Worm (Caenorhabditis elegans): ENCODE measurements around the gene clec-32.

clec-32 gene

DNA sequence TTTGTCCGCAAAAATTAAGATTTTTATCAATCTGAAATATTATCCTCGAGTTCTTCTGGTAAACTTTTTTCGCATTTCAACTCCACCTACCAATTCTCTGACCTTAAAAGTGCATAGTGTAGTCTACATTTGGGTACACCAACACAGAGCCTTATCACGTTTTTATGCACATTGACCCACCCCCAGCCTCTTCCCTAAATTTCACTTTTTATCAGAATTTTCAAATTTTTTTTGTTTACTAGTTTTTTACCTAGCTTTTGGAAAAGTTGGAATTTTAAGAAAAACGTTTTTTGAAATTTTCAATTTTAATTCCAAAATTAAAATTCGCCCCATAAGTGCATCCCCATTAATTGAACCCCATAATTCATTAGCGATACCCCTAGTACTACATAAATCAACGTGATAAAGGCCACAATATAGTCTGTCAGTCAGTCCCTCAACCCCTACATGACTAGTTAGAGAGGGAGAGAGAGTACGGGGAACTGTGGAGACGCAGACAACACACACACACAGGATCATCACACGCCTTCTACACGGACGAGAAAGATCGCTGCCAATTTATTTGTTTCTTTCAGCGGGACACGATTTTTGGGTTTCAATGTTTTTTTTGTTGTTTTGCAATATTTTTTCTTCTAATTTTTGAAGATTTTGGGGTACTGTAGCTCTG is 46.9 kb downstream of the clec-32 start:
- no peak for TF ChIP-seq tra-4 (tag; optimal IDR thresholded peaks at IDR 0.05)
- no peak for TF ChIP-seq pes-1 (GFP tag; IDR thresholded peaks at IDR 0.05)
- no peak for TF ChIP-seq ceh-13 (GFP tag; optimal IDR thresholded peaks at IDR 0.05)
- TF ChIP-seq hmg-4 (GFP tag; optimal IDR thresholded peaks at IDR 0.05): no peak
- TF ChIP-seq scrt-1 (GFP tag; IDR thresholded peaks at IDR 0.05): no peak
- no peak for TF ChIP-seq ama-1 (optimal IDR thresholded peaks at IDR 0.05)

DNA sequence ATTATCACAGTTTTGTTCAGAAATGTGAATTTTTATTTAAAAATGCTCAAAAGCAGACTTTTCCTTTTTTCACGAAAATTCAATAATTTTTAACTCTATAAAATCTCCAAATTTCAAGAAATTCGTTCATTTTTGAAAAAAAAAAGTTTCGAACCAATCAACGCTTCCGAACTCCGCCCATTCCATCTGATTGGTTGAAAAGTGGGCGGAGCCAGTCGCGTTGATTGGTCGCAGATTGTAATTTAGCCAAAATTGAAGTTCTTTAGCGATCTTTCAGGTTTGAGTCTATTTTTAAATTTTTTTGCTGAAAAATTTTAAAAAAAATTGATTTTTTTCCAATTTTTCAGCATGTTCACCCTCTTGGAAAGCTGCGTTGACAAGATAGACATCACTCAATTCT is 49.2 kb downstream of the clec-32 start:
- TF ChIP-seq flt-1 (GFP tag; IDR thresholded peaks at IDR 0.05) (no peak), tbx-11 (GFP tag; IDR thresholded peaks at IDR 0.05) (no peak), hnd-1 (tag; optimal IDR thresholded peaks at IDR 0.05) (no peak), F13C5.2 (tag; optimal IDR thresholded peaks at IDR 0.05) (no peak), tra-4 (tag; optimal IDR thresholded peaks at IDR 0.05) (no peak)

- TF ChIP-seq flt-1 (GFP tag; IDR thresholded peaks at IDR 0.05): no peak
Observed at ce11 chrV:16811841-16812240, 49.8 kb downstream of the clec-32 start.
